Fruit fly (Drosophila melanogaster) S2 (cell line): ENCODE measurements around the gene Cpr65Ax1.

Experiments used
- CG8478 ChIP-seq: fragments of >200 bp; optimal IDR thresholded peaks from 2 replicates; lab custom pipeline; 2018
- CTCF ChIP-seq, 2 experiments: fragments of >200 bp; optimal IDR thresholded peaks; 2 replicates each; lab custom pipeline; 2018

Gene Cpr65Ax1

DNA sequence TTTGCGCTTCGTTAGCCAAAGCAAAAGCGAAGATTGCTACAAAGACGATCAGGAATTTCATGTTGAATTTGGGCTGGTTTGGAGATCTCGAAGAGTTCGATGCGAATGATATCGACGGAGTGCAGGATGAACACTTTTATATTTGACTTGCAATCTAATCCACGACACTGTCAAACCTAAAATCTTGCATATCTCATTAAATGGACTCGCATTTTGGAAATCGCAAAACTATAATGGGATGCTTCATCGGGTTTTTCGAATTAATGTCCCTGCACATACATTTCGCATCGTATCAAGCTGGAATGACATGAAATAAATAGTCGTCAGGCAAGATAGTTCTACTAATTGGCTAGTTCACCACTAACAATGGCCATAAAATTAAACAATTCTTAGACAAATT lies 9.8 kb downstream of the Cpr65Ax1 start, which contains the start of gene Lcp65Ae:
Gene Lcp65Ae, minus strand, starts transcription at position 101 of the 400 bp plus-strand sequence.
- no peak for TF ChIP-seq CTCF (optimal IDR thresholded peaks at IDR 0.05; lab: Kevin White, UChicago)
- TF ChIP-seq CG8478 (lab: Kevin White, UChicago), result no peak

DNA sequence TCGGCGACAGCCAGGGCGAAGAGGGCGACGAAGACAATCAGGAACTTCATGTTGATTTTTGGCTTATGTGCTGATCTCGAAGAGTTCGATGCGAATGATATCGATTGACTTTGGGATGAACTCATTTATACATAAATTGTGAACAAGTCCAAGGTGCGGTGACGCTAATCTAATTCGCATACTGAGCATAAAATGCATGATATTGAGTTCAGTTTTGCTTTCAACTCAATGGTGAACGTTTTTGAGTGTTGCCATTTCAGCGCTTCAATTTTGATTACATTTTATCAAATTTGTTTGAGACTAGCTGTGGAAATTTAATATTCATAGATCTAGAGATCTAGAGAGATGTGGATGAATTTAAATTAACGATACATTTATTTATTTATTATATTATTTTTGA lies 11.1 kb downstream of the Cpr65Ax1 start, which contains the start of gene Lcp65Af:
Gene Lcp65Af, minus strand, starts transcription at position 101 of the 400 bp plus-strand sequence.
- TF ChIP-seq CG8478 (lab: Kevin White, UChicago) (no peak), CTCF (optimal IDR thresholded peaks at IDR 0.05; lab: Kevin White, UChicago) (no peak)

DNA sequence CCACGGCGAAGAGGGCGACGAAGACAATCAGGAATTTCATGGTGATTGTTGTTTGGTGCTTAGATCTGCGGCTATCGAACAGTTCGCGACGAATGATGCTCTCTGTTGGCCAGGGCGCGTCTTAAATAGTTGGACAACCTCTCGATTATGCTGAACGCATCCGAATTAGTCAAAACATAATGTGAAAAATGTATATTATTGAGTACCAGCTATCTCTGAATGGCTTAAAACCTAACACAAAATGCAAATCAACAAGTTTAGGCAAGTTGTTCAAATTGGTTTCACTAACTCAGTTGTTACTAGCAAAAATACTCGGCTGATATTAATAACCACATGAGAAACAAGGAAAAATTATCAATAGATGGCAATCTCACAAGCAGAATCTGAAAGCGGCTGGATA lies 12.6 kb downstream of the Cpr65Ax1 start, which contains the start of gene Lcp65Ag1:
Gene Lcp65Ag1, minus strand, starts transcription at position 101 of the 400 bp plus-strand sequence.
- TF ChIP-seq CTCF (optimal IDR thresholded peaks at IDR 0.05; lab: Kevin White, UChicago) (no peak), CG8478 (lab: Kevin White, UChicago) (no peak)

DNA sequence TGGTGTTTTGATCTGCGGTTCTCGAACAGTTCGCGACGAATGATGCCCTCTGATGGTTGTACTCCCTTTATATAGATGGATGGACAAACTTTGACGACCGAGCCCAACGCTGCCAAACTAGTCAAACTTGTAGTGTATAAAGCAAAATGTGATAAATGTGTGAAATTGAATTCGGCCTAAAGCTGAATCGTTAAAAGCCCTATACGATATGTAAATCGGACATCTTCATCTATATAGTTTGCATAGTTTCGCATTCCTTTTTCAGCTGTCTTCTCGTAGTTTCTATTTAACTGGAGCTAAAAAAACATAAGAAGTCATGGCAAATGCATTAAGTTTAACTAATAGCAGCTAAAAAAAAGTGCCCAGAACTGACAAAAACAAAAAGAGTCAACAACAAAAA lies 14.2 kb downstream of the Cpr65Ax1 start, which contains the start of gene Lcp65Ag2:
Gene Lcp65Ag2, minus strand, starts transcription at position 48 of the 400 bp plus-strand sequence.
- no peak for TF ChIP-seq CTCF (optimal IDR thresholded peaks at IDR 0.05; lab: Kevin White, UChicago)

DNA sequence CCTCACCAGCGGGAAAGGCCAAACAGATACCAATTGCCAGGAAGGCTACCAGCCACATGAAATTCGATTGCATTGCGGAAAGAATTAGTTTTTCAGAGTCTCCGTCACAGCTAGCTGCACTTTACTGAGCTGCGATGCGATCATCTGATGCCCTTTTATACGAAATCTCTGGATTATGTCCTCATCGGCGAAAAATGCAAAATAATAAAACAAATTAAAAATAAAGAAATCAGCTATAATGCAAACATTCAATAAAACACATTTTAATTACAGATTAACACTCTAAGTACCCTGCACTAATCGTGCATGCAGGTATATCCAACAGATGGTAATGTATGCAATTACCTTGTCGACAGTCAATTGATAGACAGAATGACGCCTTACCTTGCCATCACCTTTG lies 15.8 kb downstream of the Cpr65Ax1 start, which contains the start of gene Cpr65Au:
Gene Cpr65Au, minus strand, starts transcription at position 101 of the 400 bp plus-strand sequence.
- TF ChIP-seq CG8478 (lab: Kevin White, UChicago) (no peak), CTCF (optimal IDR thresholded peaks at IDR 0.05; lab: Kevin White, UChicago) (no peak)

DNA sequence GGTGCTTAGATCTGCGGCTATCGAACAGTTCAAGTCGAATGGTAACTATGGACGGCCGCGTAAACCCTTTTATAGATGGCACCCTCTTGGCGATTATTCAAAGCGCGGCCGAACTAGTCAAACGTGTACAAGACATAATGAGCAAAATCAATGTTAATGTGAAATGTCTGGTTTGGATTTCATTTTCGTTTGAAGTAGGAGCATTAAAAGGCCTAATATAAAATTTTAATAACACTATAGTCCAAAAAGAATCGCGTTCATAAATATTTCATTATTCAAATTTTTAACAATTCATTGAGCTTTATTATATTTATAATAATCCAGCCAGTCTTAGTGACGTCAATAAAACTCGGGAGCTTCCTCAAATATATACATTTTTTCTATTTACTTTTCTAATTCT lies 16.8 kb downstream of the Cpr65Ax1 start, which contains the start of gene Lcp65Ag3:
Gene Lcp65Ag3, minus strand, starts transcription at position 46 of the 400 bp plus-strand sequence.
- TF ChIP-seq CG8478 (lab: Kevin White, UChicago), result no peak
- TF ChIP-seq CTCF (optimal IDR thresholded peaks at IDR 0.05; lab: Kevin White, UChicago), result no peak

DNA sequence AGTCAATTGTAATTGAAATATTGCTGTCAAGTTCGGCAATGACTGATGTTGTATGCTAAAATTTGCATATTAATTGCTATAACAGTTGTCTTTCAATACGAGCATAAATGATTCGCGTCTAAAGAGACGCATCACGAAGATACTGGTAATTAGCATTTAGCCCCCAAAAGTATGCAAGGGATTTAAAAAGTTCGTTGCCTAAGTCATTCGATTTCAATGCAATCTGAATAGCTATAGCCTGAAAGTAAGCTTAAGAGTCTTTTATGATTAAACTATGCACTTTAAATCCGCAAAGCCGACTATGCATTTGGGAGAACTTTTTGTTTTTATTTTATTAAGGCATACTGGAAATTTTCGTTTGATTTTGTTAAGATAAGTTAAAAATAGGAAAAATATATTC lies 18.2 kb downstream of the Cpr65Ax1 start:
- TF ChIP-seq CG8478 (lab: Kevin White, UChicago), result no peak
- TF ChIP-seq CTCF (optimal IDR thresholded peaks at IDR 0.05; lab: Kevin White, UChicago), result no peak

DNA sequence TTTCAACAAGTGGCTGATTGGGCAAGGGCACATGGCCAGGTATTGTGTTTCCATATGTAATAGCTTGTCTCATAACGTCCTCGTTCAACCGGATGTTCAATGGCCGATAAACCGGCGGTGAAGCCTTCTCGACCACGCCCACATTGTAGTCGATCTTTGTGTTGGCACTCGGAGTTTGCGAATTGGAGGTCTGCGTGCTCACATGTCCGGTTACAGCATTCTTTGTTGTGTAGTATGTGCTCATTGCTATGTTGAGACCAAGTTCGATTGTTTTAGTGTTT lies 22.4 kb downstream of the Cpr65Ax1 start:
- TF ChIP-seq CTCF (optimal IDR thresholded peaks at IDR 0.05; lab: Kevin White, UChicago), result no peak
- no peak for TF ChIP-seq CG8478 (lab: Kevin White, UChicago)

DNA sequence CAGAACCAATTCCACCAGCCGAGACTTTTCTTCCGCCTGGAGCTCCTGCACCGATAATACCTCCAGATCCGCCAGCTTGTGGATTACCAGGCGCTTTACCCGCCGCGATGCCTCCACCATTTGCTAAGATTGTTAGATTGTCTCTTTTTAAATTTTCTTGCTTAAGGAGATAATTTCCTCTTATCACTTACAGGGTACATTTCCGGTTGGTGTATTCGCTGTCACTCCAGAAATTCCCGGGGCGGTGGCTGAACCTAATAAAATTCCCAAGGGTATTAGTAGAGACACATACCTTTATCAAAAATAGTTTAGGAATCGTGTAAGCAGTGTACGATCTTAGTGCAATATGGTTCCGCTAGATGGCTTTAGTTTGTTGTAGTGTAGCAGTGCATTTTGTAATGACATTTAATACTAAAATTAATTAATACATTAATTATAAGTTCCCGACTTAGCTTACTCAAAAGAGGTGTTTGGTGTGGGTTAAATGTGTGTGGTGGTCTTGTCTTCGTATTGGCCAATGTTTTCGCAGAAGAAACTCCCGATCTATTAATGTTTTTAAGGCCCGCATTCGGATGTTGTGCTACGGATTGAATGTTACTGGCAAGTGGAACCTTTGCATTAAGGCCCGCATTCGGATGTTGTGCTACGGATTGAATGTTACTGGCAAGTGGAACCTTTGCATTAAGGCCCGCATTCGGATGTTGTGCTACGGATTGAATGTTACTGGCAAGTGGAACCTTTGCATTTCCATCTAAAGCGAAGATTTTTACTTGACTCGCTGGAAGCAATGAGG lies 23.0 kb downstream of the Cpr65Ax1 start:
- TF ChIP-seq CG8478 (lab: Kevin White, UChicago), result no peak
- TF ChIP-seq CTCF (optimal IDR thresholded peaks at IDR 0.05; lab: Kevin White, UChicago), result peak; percentile 91 to 94

DNA sequence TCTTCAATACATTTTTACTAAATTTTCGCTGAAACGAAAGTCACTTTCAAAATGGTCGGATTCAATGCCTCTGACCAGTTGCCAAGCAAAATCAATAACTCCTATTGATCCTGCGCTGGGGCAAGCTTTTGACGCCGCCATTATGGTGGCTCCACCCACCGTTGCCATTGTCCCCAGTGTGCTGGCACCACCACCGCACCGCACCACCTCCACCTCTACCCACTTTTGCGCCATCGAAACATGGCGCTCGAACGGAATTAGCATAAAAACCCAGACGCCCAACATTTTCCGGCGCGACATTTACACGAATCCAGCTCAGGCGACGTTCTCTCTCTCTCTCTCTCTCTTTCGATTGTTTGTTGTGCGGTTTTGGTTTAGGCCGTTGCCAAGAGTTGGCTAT lies 30.9 kb downstream of the Cpr65Ax1 start:
- TF ChIP-seq CTCF (optimal IDR thresholded peaks at IDR 0.05; lab: Kevin White, UChicago) (no peak), CG8478 (lab: Kevin White, UChicago) (no peak)

DNA sequence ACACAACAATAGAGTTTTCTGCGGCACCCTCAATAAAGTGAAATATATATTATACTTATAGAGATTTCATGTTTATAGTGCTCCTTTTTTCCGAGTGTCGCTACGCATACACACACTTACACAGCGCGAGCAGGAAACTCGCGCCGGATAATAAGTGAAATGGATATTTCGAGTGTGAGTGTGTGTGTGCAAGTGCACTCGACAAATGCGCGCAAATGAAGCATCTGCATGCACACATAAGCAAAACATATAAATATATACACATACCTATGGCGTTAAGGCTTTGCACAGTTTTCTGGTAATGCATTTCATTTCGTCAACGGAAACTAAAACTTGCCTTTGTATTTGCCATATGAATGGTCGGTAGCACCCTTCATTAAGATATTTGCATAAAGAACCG lies 32.3 kb downstream of the Cpr65Ax1 start:
- TF ChIP-seq CG8478 (lab: Kevin White, UChicago) (no peak), CTCF (optimal IDR thresholded peaks at IDR 0.05; lab: Kevin White, UChicago) (no peak)

DNA sequence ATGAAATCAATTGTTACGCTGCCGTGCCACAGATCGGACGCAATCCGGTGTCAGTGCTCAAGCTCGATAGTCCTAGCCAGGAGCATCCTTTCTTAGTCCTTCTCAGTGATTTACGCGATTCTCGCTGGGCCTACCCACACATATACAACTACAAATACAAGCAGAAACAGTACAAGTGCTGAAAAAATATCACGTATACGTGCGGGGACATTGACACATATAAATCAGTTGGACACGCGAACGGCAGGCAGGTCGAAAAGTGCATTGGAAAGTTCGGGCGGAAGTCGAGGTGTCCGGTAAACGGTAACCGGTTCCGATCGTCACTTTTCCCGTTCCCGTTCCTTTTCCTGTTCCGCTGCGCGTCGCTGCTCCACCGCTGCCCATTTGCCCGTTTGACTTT lies 36.3 kb downstream of the Cpr65Ax1 start:
- TF ChIP-seq CG8478 (lab: Kevin White, UChicago) (no peak), CTCF (optimal IDR thresholded peaks at IDR 0.05; lab: Kevin White, UChicago) (no peak)

DNA sequence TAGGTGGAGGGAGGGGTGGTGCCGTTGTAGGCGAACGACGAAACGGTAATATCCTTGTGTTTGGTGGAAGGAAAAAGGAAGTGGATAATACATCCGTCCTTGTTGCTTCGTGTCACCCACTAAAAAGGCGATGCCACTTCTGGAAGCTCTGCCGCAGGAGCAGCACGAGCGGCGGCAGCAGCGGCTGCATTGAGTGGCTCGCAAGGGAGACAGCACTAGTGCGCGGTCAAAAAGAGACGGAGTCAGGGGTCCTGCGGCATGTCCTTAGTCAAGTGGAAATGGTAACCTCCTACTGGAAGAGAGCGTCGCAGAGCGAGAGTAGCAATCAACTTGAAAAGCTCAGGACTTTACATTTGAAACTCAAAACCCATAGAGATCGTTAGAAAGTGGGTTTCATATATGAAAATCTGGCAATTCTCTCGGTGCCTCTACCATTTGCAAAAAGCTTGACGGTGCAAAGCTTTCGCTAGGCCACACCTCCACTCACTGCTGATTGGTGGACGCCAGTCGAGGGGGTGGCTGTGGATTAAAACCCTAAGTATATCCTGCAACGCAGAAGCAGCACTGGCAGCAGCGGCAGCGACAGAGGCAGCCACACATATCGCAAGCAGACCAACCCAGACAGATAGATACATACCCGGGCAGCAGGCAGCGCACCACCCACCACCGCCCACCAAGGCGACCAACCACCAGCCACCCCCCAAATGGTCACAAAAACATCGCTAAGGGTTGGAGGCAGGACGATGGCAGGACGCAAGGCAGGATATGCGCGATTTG lies 36.9 kb downstream of the Cpr65Ax1 start:
- TF ChIP-seq CTCF (optimal IDR thresholded peaks at IDR 0.05; lab: Kevin White, UChicago) (no peak), CG8478 (lab: Kevin White, UChicago) (no peak)

DNA sequence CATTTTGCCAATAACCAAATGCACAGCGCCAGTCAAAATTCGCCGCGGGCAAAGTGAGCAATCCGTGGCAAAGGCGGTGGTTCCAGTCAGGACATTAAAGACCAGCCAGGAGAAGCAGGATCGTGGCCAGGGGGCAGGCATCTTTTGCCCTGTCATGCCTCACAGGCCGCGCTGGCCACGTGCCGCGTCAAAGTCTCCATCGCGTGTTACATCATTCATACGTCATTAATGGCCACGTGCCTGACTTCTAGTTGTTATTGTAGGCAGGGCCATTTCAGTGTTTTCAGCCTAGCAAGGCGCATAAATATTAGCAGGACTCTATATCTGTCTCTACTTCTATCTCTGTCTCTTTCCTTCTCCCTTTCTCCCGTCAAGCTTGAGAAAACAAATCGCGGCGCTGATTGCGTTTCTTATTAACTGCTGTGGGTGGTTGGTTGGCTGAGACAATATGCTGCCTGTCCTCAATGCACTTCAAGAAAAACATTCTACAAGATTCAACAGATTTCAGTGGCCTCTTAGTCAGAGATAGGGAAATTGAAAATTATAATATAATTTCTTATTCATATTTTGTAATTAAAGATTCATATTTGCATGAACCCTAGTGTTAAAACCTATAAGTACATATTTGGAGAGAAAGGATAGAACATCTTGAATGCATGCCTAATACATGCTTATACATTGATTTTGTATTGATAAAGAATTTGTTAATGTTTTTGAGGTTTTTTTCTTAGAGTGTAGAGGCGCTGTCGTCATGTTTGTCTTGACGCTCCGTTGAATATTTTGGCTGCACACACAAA lies 39.3 kb downstream of the Cpr65Ax1 start:
- TF ChIP-seq CG8478 (lab: Kevin White, UChicago), result no peak
- no peak for TF ChIP-seq CTCF (optimal IDR thresholded peaks at IDR 0.05; lab: Kevin White, UChicago)
